Worm (Caenorhabditis elegans) whole organism, mixed stage, embryonic: ENCODE measurements around the gene C29H12.2.

ENCODE experiments used
- bed-3 ChIP-seq: fragments of 200-800 bp; sonication (Bioruptor generic); optimal IDR thresholded peaks from 3 replicates; lab custom pipeline; 2018; ENCODE audit warnings: mild to moderate bottlenecking, missing genetic modification characterization, moderate library complexity, missing compliant biosample characterization
- ceh-39 ChIP-seq: fragments of 150-350 bp; optimal IDR thresholded peaks from 2 replicates; lab custom pipeline; 2014; ENCODE audit warnings: missing biosample characterization, missing genetic modification characterization
- ceh-43 ChIP-seq: fragments of 200-800 bp; sonication (Bioruptor generic); optimal IDR thresholded peaks from 2 replicates; lab custom pipeline; 2018; ENCODE audit warnings: mild to moderate bottlenecking, missing genetic modification characterization, moderate library complexity, missing compliant biosample characterization
- ceh-83 ChIP-seq: fragments of 200-800 bp; sonication (Bioruptor generic); optimal IDR thresholded peaks from 2 replicates; lab custom pipeline; 2018; ENCODE audit warnings: mild to moderate bottlenecking, missing genetic modification characterization, missing compliant biosample characterization
- ces-1 ChIP-seq: fragments of 150-350 bp; optimal IDR thresholded peaks from 2 replicates; lab custom pipeline; 2014; ENCODE audit warnings: missing biosample characterization, missing genetic modification reagents, missing genetic modification characterization
- cnd-1 ChIP-seq: fragments of 200-800 bp; sonication (Bioruptor generic); optimal IDR thresholded peaks from 2 replicates; lab custom pipeline; 2018; ENCODE audit warnings: mild to moderate bottlenecking, missing genetic modification characterization, missing compliant biosample characterization
- drap-1 ChIP-seq: fragments of 200-800 bp; sonication (Bioruptor generic); optimal IDR thresholded peaks from 3 replicates; lab custom pipeline; 2018; ENCODE audit warnings: mild to moderate bottlenecking, missing genetic modification characterization, missing compliant biosample characterization
- elt-1 ChIP-seq: sonication (generic microtip); optimal IDR thresholded peaks from 2 replicates; lab custom pipeline; 2017; ENCODE audit warnings: missing genetic modification characterization, mild to moderate bottlenecking, missing compliant biosample characterization, antibody characterized with exemption, moderate library complexity, borderline replicate concordance; ENCODE audit not compliant: insufficient read depth
- elt-3 ChIP-seq: fragments of 150-350 bp; optimal IDR thresholded peaks from 2 replicates; lab custom pipeline; 2014; ENCODE audit warnings: missing biosample characterization, missing genetic modification characterization
- flh-1 ChIP-seq: fragments of 200-800 bp; sonication (Bioruptor generic); optimal IDR thresholded peaks from 2 replicates; lab custom pipeline; 2018; ENCODE audit warnings: mild to moderate bottlenecking, missing genetic modification characterization, moderate library complexity, missing compliant biosample characterization
- hlh-1 ChIP-seq: fragments of 150-350 bp; optimal IDR thresholded peaks from 2 replicates; lab custom pipeline; 2014; ENCODE audit warnings: missing biosample characterization, missing genetic modification reagents, missing genetic modification characterization
- lin-13 ChIP-seq: fragments of 150-350 bp; optimal IDR thresholded peaks from 2 replicates; lab custom pipeline; 2014; ENCODE audit warnings: missing biosample characterization, missing genetic modification characterization
- lin-32 ChIP-seq: fragments of 200-800 bp; sonication (Bioruptor generic); optimal IDR thresholded peaks from 2 replicates; lab custom pipeline; 2018; ENCODE audit warnings: mild to moderate bottlenecking, missing genetic modification characterization, missing compliant biosample characterization
- lsy-2 ChIP-seq: fragments of 150-350 bp; optimal IDR thresholded peaks from 2 replicates; lab custom pipeline; 2014; ENCODE audit warnings: missing biosample characterization, missing genetic modification characterization
- mep-1 ChIP-seq: fragments of 150-350 bp; optimal IDR thresholded peaks from 2 replicates; lab custom pipeline; 2017; ENCODE audit warnings: missing biosample characterization, missing genetic modification reagents, missing genetic modification characterization, inconsistent platforms
- mls-2 ChIP-seq: sonication (generic microtip); optimal IDR thresholded peaks from 2 replicates; lab custom pipeline; 2016; ENCODE audit warnings: mild to moderate bottlenecking, missing genetic modification characterization, moderate library complexity, missing compliant biosample characterization
- nhr-12 ChIP-seq: fragments of 150-350 bp; optimal IDR thresholded peaks from 2 replicates; lab custom pipeline; 2014; ENCODE audit warnings: missing biosample characterization, missing genetic modification characterization
- nhr-237 ChIP-seq: fragments of 150-350 bp; optimal IDR thresholded peaks from 2 replicates; lab custom pipeline; 2014; ENCODE audit warnings: missing biosample characterization, missing genetic modification characterization
- nhr-28 ChIP-seq: fragments of 150-350 bp; optimal IDR thresholded peaks from 2 replicates; lab custom pipeline; 2014; ENCODE audit warnings: missing biosample characterization, missing genetic modification characterization
- nhr-76 ChIP-seq: sonication (generic microtip); optimal IDR thresholded peaks from 2 replicates; lab custom pipeline; 2017; ENCODE audit warnings: missing biosample characterization, missing genetic modification characterization
- pha-4 ChIP-seq: fragments of 150-350 bp; optimal IDR thresholded peaks from 2 replicates; lab custom pipeline; 2018; ENCODE audit warnings: missing biosample characterization, missing genetic modification reagents, missing genetic modification characterization
- sem-2 ChIP-seq: fragments of 200-800 bp; sonication (Bioruptor generic); optimal IDR thresholded peaks from 2 replicates; lab custom pipeline; 2018; ENCODE audit warnings: mild to moderate bottlenecking, missing genetic modification characterization, missing compliant biosample characterization
- sptf-1 ChIP-seq: sonication (generic microtip); optimal IDR thresholded peaks from 2 replicates; lab custom pipeline; 2017; ENCODE audit warnings: mild to moderate bottlenecking, missing genetic modification characterization, moderate library complexity, missing compliant biosample characterization
- tbx-8 ChIP-seq: fragments of 200-800 bp; sonication (Bioruptor generic); optimal IDR thresholded peaks from 2 replicates; lab custom pipeline; 2018; ENCODE audit warnings: mild to moderate bottlenecking, missing genetic modification characterization, moderate library complexity, missing compliant biosample characterization
- unc-120 ChIP-seq: sonication (generic microtip); optimal IDR thresholded peaks from 2 replicates; lab custom pipeline; 2017; ENCODE audit warnings: missing genetic modification characterization, missing compliant biosample characterization; ENCODE audit not compliant: poor library complexity, severe bottlenecking
- unc-39 ChIP-seq: fragments of 150-350 bp; optimal IDR thresholded peaks from 2 replicates; lab custom pipeline; 2014; ENCODE audit warnings: missing biosample characterization, missing genetic modification characterization
- unc-62 ChIP-seq: fragments of 150-350 bp; optimal IDR thresholded peaks from 2 replicates; lab custom pipeline; 2014; ENCODE audit warnings: missing biosample characterization, missing genetic modification reagents, missing genetic modification characterization
- zip-8 ChIP-seq: fragments of 150-350 bp; optimal IDR thresholded peaks from 2 replicates; lab custom pipeline; 2014; ENCODE audit warnings: missing biosample characterization, missing genetic modification characterization
- ztf-11 ChIP-seq: fragments of 150-350 bp; optimal IDR thresholded peaks from 2 replicates; lab custom pipeline; 2014; ENCODE audit warnings: missing biosample characterization, missing genetic modification characterization

The C29H12.2 gene

DNA sequence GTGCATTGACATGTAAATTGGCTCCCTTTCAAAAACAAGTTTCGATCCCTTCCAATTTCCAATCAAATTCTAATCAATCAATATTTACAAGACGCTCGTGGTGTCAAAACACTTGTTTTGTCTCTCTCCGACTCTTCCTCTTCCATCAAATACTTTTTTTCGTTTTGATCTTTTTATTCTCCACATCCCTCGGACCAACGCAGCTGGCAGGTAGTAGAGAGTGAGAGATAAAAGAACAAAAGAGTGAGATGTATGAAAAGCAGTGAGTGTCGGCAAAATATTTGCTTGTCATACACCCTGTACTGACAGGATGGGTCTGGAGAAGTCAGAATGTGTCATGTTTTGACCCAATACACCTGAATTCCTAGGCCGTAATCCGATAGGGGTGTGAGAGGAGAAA, 13.1 kb downstream of the C29H12.2 start:
- TF ChIP-seq unc-120 (tag; lab: Kevin White, UChicago) (peak; percentile 40), lin-32 (GFP tag; lab: Kevin White, UChicago) (no peak), elt-3 (tag; lab: Kevin White, UChicago) (no peak), cnd-1 (tag; lab: Kevin White, UChicago) (no peak), sem-2 (GFP tag; lab: Kevin White, UChicago) (no peak), zip-8 (tag; lab: Kevin White, UChicago) (no peak), nhr-237 (tag; lab: Kevin White, UChicago) (no peak), nhr-12 (no peak), bed-3 (GFP tag; lab: Kevin White, UChicago) (no peak), unc-39 (tag; lab: Kevin White, UChicago) (no peak), unc-62 (GFP tag; lab: Kevin White, UChicago) (peak; percentile 78), nhr-28 (tag; lab: Kevin White, UChicago) (no peak), elt-1 (no peak), drap-1 (no peak), hlh-1 (tag; lab: Kevin White, UChicago) (peak; percentile 89), pha-4 (no peak), sptf-1 (tag; lab: Kevin White, UChicago) (no peak), mls-2 (tag; lab: Kevin White, UChicago) (no peak), nhr-76 (tag; lab: Kevin White, UChicago) (no peak), lsy-2 (tag; lab: Kevin White, UChicago) (no peak)
- TF ChIP-seq, all 35 proteins: peak for 3

ce11 chrII:6138138-6138537, 14.5 kb downstream of the C29H12.2 start:
- TF ChIP-seq ces-1 (GFP tag; lab: Kevin White, UChicago) (peak; percentile 46), lin-32 (GFP tag; lab: Kevin White, UChicago) (no peak)

- TF ChIP-seq ces-1 (GFP tag; lab: Kevin White, UChicago) = peak; percentile 69
- TF ChIP-seq zip-8 (tag; lab: Kevin White, UChicago) = no peak
- TF ChIP-seq elt-1 = no peak
- TF ChIP-seq pha-4 = no peak
- TF ChIP-seq bed-3 (GFP tag; lab: Kevin White, UChicago) = no peak
- TF ChIP-seq drap-1 = no peak
- TF ChIP-seq flh-1 = no peak
- TF ChIP-seq nhr-76 (tag; lab: Kevin White, UChicago) = no peak
Observed at ce11 chrII:6139484-6139883, 15.9 kb downstream of the C29H12.2 start.

- TF ChIP-seq nhr-237 (tag; lab: Kevin White, UChicago) (no peak), ztf-11 (tag; lab: Kevin White, UChicago) (no peak), lin-13 (no peak), ceh-39 (tag; lab: Kevin White, UChicago) (no peak), ces-1 (GFP tag; lab: Kevin White, UChicago) (peak; percentile 52), unc-120 (tag; lab: Kevin White, UChicago) (no peak)
Observed at ce11 chrII:6142539-6142938, 18.9 kb downstream of the C29H12.2 start.

ce11 chrII:6147131-6147530, 23.5 kb downstream of the C29H12.2 start:
- TF ChIP-seq ceh-43 (GFP tag; lab: Kevin White, UChicago) = no peak
- no peak for TF ChIP-seq lin-32 (GFP tag; lab: Kevin White, UChicago)
- no peak for TF ChIP-seq nhr-28 (tag; lab: Kevin White, UChicago)
- TF ChIP-seq nhr-237 (tag; lab: Kevin White, UChicago) = no peak
- TF ChIP-seq tbx-8 = no peak

DNA sequence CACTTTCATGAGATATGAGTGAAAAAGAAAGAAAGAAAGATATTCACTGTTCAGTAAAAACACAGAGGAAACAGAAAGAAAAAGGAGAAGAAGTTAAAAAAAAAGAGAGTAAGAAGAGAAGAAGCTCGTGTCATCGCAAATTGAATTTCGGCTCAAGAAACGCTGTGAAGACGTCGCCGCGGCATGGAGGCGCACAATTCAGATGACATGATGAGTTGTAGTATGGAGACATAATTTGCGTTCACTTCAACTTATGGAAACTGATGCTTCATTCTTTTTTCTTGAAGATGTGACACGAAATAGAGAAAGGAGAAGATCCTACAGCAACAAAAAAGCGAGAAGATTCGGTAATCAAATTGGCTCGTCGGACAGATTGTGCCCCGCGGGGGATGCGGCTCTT, 24.8 kb downstream of the C29H12.2 start:
- peak; percentile 92 for TF ChIP-seq ces-1 (GFP tag; lab: Kevin White, UChicago)
- no peak for TF ChIP-seq nhr-28 (tag; lab: Kevin White, UChicago)
- TF ChIP-seq sptf-1 (tag; lab: Kevin White, UChicago) = no peak
- no peak for TF ChIP-seq ceh-43 (GFP tag; lab: Kevin White, UChicago)
- TF ChIP-seq bed-3 (GFP tag; lab: Kevin White, UChicago) = no peak
- no peak for TF ChIP-seq lsy-2 (tag; lab: Kevin White, UChicago)
- no peak for TF ChIP-seq pha-4

DNA sequence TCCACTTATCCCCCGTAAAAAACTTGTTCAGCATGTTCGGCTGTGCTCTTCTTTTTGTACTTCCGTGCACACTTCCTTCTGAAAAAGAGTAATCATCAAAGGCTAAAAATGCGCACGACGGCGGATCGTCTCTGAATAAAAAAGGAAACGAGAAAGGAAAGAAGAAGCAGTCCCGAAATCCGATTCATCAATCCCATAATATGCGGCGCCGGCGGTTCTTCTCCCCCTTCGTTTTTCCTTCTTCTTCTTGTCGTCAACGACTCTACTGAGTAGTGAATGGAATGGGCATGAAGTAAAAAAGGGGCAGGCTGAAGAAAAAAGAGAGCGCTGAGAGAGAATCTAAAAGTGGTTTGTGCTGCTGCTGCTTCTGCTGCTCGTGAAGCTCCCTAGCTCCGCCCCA, 25.8 kb downstream of the C29H12.2 start:
- TF ChIP-seq lsy-2 (tag; lab: Kevin White, UChicago) (no peak), unc-120 (tag; lab: Kevin White, UChicago) (no peak), elt-1 (no peak), ces-1 (GFP tag; lab: Kevin White, UChicago) (peak; percentile 63), lin-13 (no peak), pha-4 (no peak), ceh-83 (GFP tag; lab: Kevin White, UChicago) (no peak), mep-1 (tag; lab: Kevin White, UChicago) (no peak), sptf-1 (tag; lab: Kevin White, UChicago) (no peak), mls-2 (tag; lab: Kevin White, UChicago) (peak; percentile 13), hlh-1 (tag; lab: Kevin White, UChicago) (no peak), nhr-237 (tag; lab: Kevin White, UChicago) (no peak), sem-2 (GFP tag; lab: Kevin White, UChicago) (no peak)
